Worm (Caenorhabditis elegans) whole organism, early embryonic: ENCODE results near the gene ZK666.14.

Experiments used
- ceh-13 ChIP-seq: fragments of 200-800 bp; sonication (Bioruptor generic); optimal IDR thresholded peaks from 2 replicates; lab custom pipeline; 2018; ENCODE audit warnings: mild to moderate bottlenecking, missing genetic modification characterization, missing compliant biosample characterization
- ceh-36 ChIP-seq: sonication (generic microtip); optimal IDR thresholded peaks from 2 replicates; lab custom pipeline; 2016; ENCODE audit warnings: missing genetic modification characterization, inconsistent platforms, missing compliant biosample characterization
- flt-1 ChIP-seq: fragments of 200-800 bp; sonication (Bioruptor generic); IDR thresholded peaks from 2 replicates; pipeline ENCODE4 v1.3.6; 2022; ENCODE audit warnings: missing genetic modification characterization, missing compliant biosample characterization
- hnd-1 ChIP-seq: sonication (generic microtip); optimal IDR thresholded peaks from 2 replicates; lab custom pipeline; 2016; ENCODE audit warnings: missing genetic modification characterization, missing compliant biosample characterization
- pes-1 ChIP-seq: fragments of 200-800 bp; sonication (Bioruptor generic); IDR thresholded peaks from 2 replicates; pipeline ENCODE4 v1.3.6; 2022; ENCODE audit warnings: missing genetic modification reagents, missing genetic modification characterization, missing compliant biosample characterization

ZK666.14 gene

DNA sequence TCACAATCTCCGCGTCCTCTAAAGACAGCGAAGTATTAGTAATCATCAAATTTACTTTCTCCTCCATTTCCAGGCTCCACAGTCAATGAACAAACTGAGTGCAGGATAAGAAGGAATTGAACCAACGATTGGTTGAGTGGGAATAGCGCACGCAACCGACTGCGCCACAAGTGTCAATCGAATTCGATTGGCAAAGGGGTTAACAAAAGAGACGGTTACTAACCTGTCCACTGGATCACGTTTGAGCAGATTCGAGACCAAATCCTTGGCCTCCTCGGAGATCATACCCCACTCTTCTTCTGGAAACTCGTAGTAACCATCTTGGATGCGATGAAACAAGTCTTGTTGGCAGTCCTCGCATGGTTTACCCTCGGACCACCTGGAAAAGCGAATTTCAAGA lies 50.6 kb downstream of the ZK666.14 start:
- TF ChIP-seq ceh-13 (GFP tag; lab: Kevin White, UChicago) (peak; percentile 30), flt-1 (GFP tag; lab: Robert Waterston, UW) (0 out of 2 replicates have a peak, but pooled peaks have one; percentile 36), ceh-36 (tag; lab: Kevin White, UChicago) (peak; percentile 34), pes-1 (peak; percentile 73), hnd-1 (tag; lab: Kevin White, UChicago) (no peak)
